Worm (Caenorhabditis elegans): ENCODE data around the gene T12A2.3.
A peak's percentile ranks its signal among the peaks of the same experiment; 100 is the strongest.

Gene T12A2.3

ce11 chrIII:6215943-6216342, 24.7 kb upstream of the T12A2.3 start:
- TF ChIP-seq pag-3 (tag; optimal IDR thresholded peaks at IDR 0.05; ENCODE audit: borderline replicate concordance, insufficient read depth) (no peak), lin-35 (GFP tag; optimal IDR thresholded peaks at IDR 0.05) (peak in 1 of 2 experiments; percentile 47), efl-3 (GFP tag; optimal IDR thresholded peaks at IDR 0.05) (no peak), nhr-28 (tag; optimal IDR thresholded peaks at IDR 0.05) (no peak), blmp-1 (tag; optimal IDR thresholded peaks at IDR 0.05) (peak; percentile 76), lsy-2 (tag; optimal IDR thresholded peaks at IDR 0.05) (peak in 1 of 2 experiments; percentile 34), nhr-85 (tag) (peak; percentile 47), dpl-1 (GFP tag; optimal IDR thresholded peaks at IDR 0.05) (peak in 1 of 3 experiments; percentile 13), unc-86 (tag; optimal IDR thresholded peaks at IDR 0.05) (no peak), ceh-88 (GFP tag; IDR thresholded peaks at IDR 0.05) (no peak), fos-1 (tag; optimal IDR thresholded peaks at IDR 0.05) (no peak), nhr-84 (tag; optimal IDR thresholded peaks at IDR 0.05) (no peak), C04F5.9 (tag; optimal IDR thresholded peaks at IDR 0.05) (no peak), ceh-63 (GFP tag; optimal IDR thresholded peaks at IDR 0.05) (no peak), unc-98 (GFP tag; IDR thresholded peaks at IDR 0.05) (no peak), unc-130 (tag; optimal IDR thresholded peaks at IDR 0.05) (peak; percentile 44), Y116A8C.19 (tag; optimal IDR thresholded peaks at IDR 0.05; ENCODE audit: borderline replicate concordance) (no peak), elt-3 (tag; optimal IDR thresholded peaks at IDR 0.05) (peak in 1 of 6 experiments; percentile 72), ztf-11 (tag; optimal IDR thresholded peaks at IDR 0.05) (no peak), lin-39 (tag; optimal IDR thresholded peaks at IDR 0.05) (no peak), nhr-47 (tag; optimal IDR thresholded peaks at IDR 0.05) (no peak), nhr-11 (tag; optimal IDR thresholded peaks at IDR 0.05) (no peak), sox-4 (tag; optimal IDR thresholded peaks at IDR 0.05) (no peak), nhr-19 (GFP tag; conservative IDR thresholded peaks at IDR 0.05) (peak; percentile 67), tlp-1 (tag; optimal IDR thresholded peaks at IDR 0.05) (no peak), elt-2 (tag; optimal IDR thresholded peaks at IDR 0.05) (no peak), rnt-1 (tag; optimal IDR thresholded peaks at IDR 0.05) (no peak), vab-15 (tag; optimal IDR thresholded peaks at IDR 0.05) (no peak), mdl-1 (tag; optimal IDR thresholded peaks at IDR 0.05) (peak in 1 of 2 experiments; percentile 59), dsc-1 (tag; optimal IDR thresholded peaks at IDR 0.05) (no peak), jun-1 (tag; optimal IDR thresholded peaks at IDR 0.05) (no peak), ets-5 (GFP tag; IDR thresholded peaks at IDR 0.05) (no peak), tbx-2 (tag; optimal IDR thresholded peaks at IDR 0.05) (no peak), snpc-4 (tag; optimal IDR thresholded peaks at IDR 0.05) (no peak), lin-13 (GFP tag; optimal IDR thresholded peaks at IDR 0.05) (no peak), nhr-20 (tag; optimal IDR thresholded peaks at IDR 0.05) (peak; percentile 12), lin-14 (GFP tag; optimal IDR thresholded peaks at IDR 0.05) (no peak), mab-9 (GFP tag; IDR thresholded peaks at IDR 0.05) (no peak), zag-1 (tag; optimal IDR thresholded peaks at IDR 0.05) (no peak), ceh-8 (GFP tag; optimal IDR thresholded peaks at IDR 0.05) (no peak), swsn-7 (tag; optimal IDR thresholded peaks at IDR 0.05) (no peak), isw-1 (GFP tag; IDR thresholded peaks at IDR 0.05) (no peak)

ce11 chrIII:6216833-6217466, 23.7 kb upstream of the T12A2.3 start, which contains the start of gene hot-4:
TSS of gene hot-4 (plus strand) at chrIII:6217416.
- TF ChIP-seq fkh-10 (GFP tag; optimal IDR thresholded peaks at IDR 0.05) (no peak), blmp-1 (tag; optimal IDR thresholded peaks at IDR 0.05) (peak; percentile 34), mep-1 (tag; optimal IDR thresholded peaks at IDR 0.05) (no peak), nhr-19 (GFP tag; conservative IDR thresholded peaks at IDR 0.05) (no peak)

All from whole organism, L1 larva.